Worm (Caenorhabditis elegans) whole organism, L3 larva: ENCODE results near the gene R102.3.

ENCODE experiments used
- ama-1 ChIP-seq: fragments of 150-350 bp; optimal IDR thresholded peaks from 2 replicates; lab custom pipeline; 2018
- elt-2 ChIP-seq: sonication (generic microtip); optimal IDR thresholded peaks from 2 replicates; lab custom pipeline; 2016; ENCODE audit warnings: missing genetic modification reagents, mild to moderate bottlenecking, missing genetic modification characterization, missing compliant biosample characterization
- fos-1 ChIP-seq: fragments of 150-350 bp; optimal IDR thresholded peaks from 2 replicates; lab custom pipeline; 2014; ENCODE audit warnings: missing biosample characterization, missing genetic modification characterization
- lin-39 ChIP-seq: fragments of 150-350 bp; optimal IDR thresholded peaks from 2 replicates; lab custom pipeline; 2018; ENCODE audit warnings: missing biosample characterization, missing genetic modification reagents, missing genetic modification characterization
- mml-1 ChIP-seq: fragments of 150-350 bp; sonication (generic microtip); optimal IDR thresholded peaks from 3 replicates; lab custom pipeline; 2014; ENCODE audit warnings: missing biosample characterization, missing genetic modification characterization
- nhr-11 ChIP-seq: fragments of 150-350 bp; optimal IDR thresholded peaks from 2 replicates; lab custom pipeline; 2014; ENCODE audit warnings: missing biosample characterization, missing genetic modification characterization
- nhr-23 ChIP-seq: fragments of 150-350 bp; optimal IDR thresholded peaks from 2 replicates; lab custom pipeline; 2014; ENCODE audit warnings: missing biosample characterization, missing genetic modification reagents, missing genetic modification characterization
- nhr-237 ChIP-seq: fragments of 150-350 bp; optimal IDR thresholded peaks from 2 replicates; lab custom pipeline; 2014; ENCODE audit warnings: missing biosample characterization, missing genetic modification characterization
- nhr-76 ChIP-seq: fragments of 150-350 bp; sonication (generic microtip); optimal IDR thresholded peaks from 5 replicates; lab custom pipeline; 2014; ENCODE audit warnings: missing biosample characterization, missing genetic modification characterization
- nhr-77 ChIP-seq: fragments of 150-350 bp; optimal IDR thresholded peaks from 2 replicates; lab custom pipeline; 2014; ENCODE audit warnings: missing biosample characterization, missing genetic modification characterization
- skn-1 ChIP-seq: fragments of 150-350 bp; optimal IDR thresholded peaks from 2 replicates; lab custom pipeline; 2014; ENCODE audit warnings: missing biosample characterization, missing genetic modification characterization
- ztf-4 ChIP-seq: fragments of 150-350 bp; optimal IDR thresholded peaks from 2 replicates; lab custom pipeline; 2014; ENCODE audit warnings: missing biosample characterization, missing genetic modification characterization

- TF ChIP-seq skn-1 (tag; lab: Kevin White, UChicago) = no peak
- no peak for TF ChIP-seq lin-39
- no peak for TF ChIP-seq nhr-11 (tag; lab: Kevin White, UChicago)
- TF ChIP-seq ztf-4 (tag; lab: Kevin White, UChicago) = no peak
- TF ChIP-seq nhr-237 (tag; lab: Kevin White, UChicago) = no peak
- no peak for TF ChIP-seq ama-1 (lab: Kevin White, UChicago)
- no peak for TF ChIP-seq nhr-76 (tag; lab: Kevin White, UChicago)
- no peak for TF ChIP-seq nhr-77 (tag; lab: Kevin White, UChicago)
- TF ChIP-seq mml-1 = no peak
- no peak for TF ChIP-seq fos-1 (tag; lab: Kevin White, UChicago)
- TF ChIP-seq nhr-23 (tag; lab: Kevin White, UChicago) = no peak
- TF ChIP-seq elt-2 (tag; lab: Kevin White, UChicago) = no peak
These were observed 47.8 kb downstream of the R102.3 start, which contains the start of gene grl-21 for ce11 chrIV:10737011-10737553.
